Worm (Caenorhabditis elegans): ENCODE measurements around the gene daf-19.

daf-19 gene

DNA sequence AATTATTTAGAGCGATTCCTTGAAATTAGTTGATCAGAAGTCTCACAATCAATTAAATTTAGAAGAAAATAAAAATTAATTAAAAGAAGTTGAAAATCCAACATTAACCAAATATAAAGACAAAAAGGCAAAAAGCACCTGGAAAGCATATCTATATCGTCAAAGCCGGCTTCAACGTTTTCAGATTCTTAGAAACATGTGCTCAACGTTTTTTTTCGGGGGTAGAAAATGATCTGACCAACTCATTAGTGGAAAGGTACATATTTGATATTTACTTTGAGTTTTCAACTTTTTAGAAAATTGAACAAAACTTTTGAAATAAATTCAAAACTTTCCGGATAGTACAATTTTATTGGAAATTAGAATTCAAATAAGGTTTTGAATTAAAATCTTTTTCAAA is 36.3 kb downstream of the daf-19 start:
- TF ChIP-seq isw-1 (GFP tag; IDR thresholded peaks at IDR 0.05) (no peak), nhr-77 (tag; optimal IDR thresholded peaks at IDR 0.05) (no peak), lin-39 (tag; optimal IDR thresholded peaks at IDR 0.05) (no peak), efl-1 (optimal IDR thresholded peaks at IDR 0.05) (no peak), efl-1 (GFP tag; optimal IDR thresholded peaks at IDR 0.05 in 1 of 2) (peak in 1 of 2 experiments; percentile 18), hlh-17 (GFP tag; optimal IDR thresholded peaks at IDR 0.05; ENCODE audit: borderline replicate concordance) (no peak), fkh-8 (tag; optimal IDR thresholded peaks at IDR 0.05) (peak; percentile 53), hlh-4 (tag; optimal IDR thresholded peaks at IDR 0.05) (peak; percentile 82)

DNA sequence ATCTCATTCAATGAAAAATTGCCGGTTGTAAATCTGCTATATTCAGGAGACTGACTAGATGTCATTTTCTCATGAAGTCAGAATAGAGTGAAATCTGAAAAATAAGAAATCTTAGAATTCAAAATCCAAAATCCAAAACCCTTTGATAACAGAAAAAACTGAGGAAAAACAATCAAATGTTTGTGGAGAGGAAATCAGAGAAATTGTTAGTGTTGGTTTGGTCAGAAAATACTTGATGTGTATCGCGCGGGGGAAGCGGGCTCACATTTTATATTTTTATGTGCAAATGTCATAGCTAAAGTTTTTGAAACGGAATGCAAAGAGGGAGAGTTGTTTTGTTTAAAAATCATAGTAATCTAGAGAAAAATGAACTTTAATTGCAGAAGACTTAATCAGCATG is 37.4 kb downstream of the daf-19 start, which contains the start of gene F27E5.5:
F27E5.5 (minus strand) TSS at position 101 of the 400 bp plus-strand sequence.
- no peak for TF ChIP-seq egl-13 (tag; optimal IDR thresholded peaks at IDR 0.05)
- no peak for TF ChIP-seq vab-15 (tag; optimal IDR thresholded peaks at IDR 0.05)
- no peak for TF ChIP-seq zip-4 (GFP tag; optimal IDR thresholded peaks at IDR 0.05)
- no peak for TF ChIP-seq nhr-19 (GFP tag; conservative IDR thresholded peaks at IDR 0.05)
- no peak for TF ChIP-seq unc-86 (tag; optimal IDR thresholded peaks at IDR 0.05)
- no peak for TF ChIP-seq nhr-20 (tag; optimal IDR thresholded peaks at IDR 0.05)
- TF ChIP-seq jun-1 (tag; optimal IDR thresholded peaks at IDR 0.05) = no peak
- TF ChIP-seq irx-1 (tag; optimal IDR thresholded peaks at IDR 0.05) = no peak
- TF ChIP-seq lin-35 (GFP tag; optimal IDR thresholded peaks at IDR 0.05) = no peak
- TF ChIP-seq mdl-1 (tag; optimal IDR thresholded peaks at IDR 0.05) = no peak
- no peak for TF ChIP-seq efl-3 (GFP tag; optimal IDR thresholded peaks at IDR 0.05)
- no peak for TF ChIP-seq ceh-88 (GFP tag; IDR thresholded peaks at IDR 0.05)
- TF ChIP-seq F16B12.6 (tag; optimal IDR thresholded peaks at IDR 0.05) = no peak
- TF ChIP-seq sox-4 (tag; optimal IDR thresholded peaks at IDR 0.05) = no peak
- no peak for TF ChIP-seq lin-14 (GFP tag; optimal IDR thresholded peaks at IDR 0.05)
- TF ChIP-seq ama-1 (optimal IDR thresholded peaks at IDR 0.05) = no peak
- TF ChIP-seq C16A3.4 (tag; optimal IDR thresholded peaks at IDR 0.05) = no peak
- TF ChIP-seq fkh-10 (GFP tag; optimal IDR thresholded peaks at IDR 0.05) = no peak
- no peak for TF ChIP-seq sup-37 (GFP tag; optimal IDR thresholded peaks at IDR 0.05)

DNA sequence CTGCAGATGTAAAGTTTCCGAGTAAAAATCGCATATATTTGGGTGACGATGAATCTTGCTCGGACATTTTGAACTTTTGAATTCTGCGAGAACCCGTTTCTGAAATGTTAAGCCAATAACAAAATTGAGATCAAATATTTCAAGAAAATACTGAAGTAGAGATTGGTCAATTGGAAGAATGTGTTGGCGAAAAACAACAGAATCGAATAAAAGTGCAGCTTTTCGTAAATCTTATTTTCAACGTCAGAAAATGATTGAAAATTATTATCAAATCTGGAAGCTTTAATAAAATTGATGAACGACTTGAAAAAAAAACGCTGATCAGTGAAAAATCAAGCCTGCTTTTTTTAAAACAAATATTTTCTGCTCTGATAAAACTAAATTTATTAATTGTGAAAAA is 41.8 kb downstream of the daf-19 start, which contains the start of gene F27E5.8:
F27E5.8 (minus strand) TSS at position 101 of the 400 bp plus-strand sequence.
- no peak for TF ChIP-seq lin-35 (GFP tag; optimal IDR thresholded peaks at IDR 0.05)
- TF ChIP-seq nhr-47 (tag; optimal IDR thresholded peaks at IDR 0.05) = no peak
- no peak for TF ChIP-seq nhr-28 (tag; optimal IDR thresholded peaks at IDR 0.05)
- no peak for TF ChIP-seq ztf-11 (tag; optimal IDR thresholded peaks at IDR 0.05)
- no peak for TF ChIP-seq hpl-2 (GFP tag; optimal IDR thresholded peaks at IDR 0.05)
- TF ChIP-seq fos-1 (tag; optimal IDR thresholded peaks at IDR 0.05) = no peak
- no peak for TF ChIP-seq fkh-8 (tag; optimal IDR thresholded peaks at IDR 0.05)
- no peak for TF ChIP-seq grh-1 (GFP tag; IDR thresholded peaks at IDR 0.05)
- TF ChIP-seq tbx-2 (tag; optimal IDR thresholded peaks at IDR 0.05) = no peak
- TF ChIP-seq nhr-84 (tag; optimal IDR thresholded peaks at IDR 0.05) = no peak
- no peak for TF ChIP-seq elt-3 (tag; optimal IDR thresholded peaks at IDR 0.05)
- TF ChIP-seq aha-1 (tag; optimal IDR thresholded peaks at IDR 0.05) = no peak
- TF ChIP-seq egl-13 (tag; optimal IDR thresholded peaks at IDR 0.05) = no peak
- no peak for TF ChIP-seq unc-98 (GFP tag; IDR thresholded peaks at IDR 0.05)
- TF ChIP-seq swsn-7 (tag; optimal IDR thresholded peaks at IDR 0.05) = no peak
- TF ChIP-seq ceh-82 (tag; optimal IDR thresholded peaks at IDR 0.05) = no peak
- no peak for TF ChIP-seq sox-4 (tag; optimal IDR thresholded peaks at IDR 0.05)
- no peak for TF ChIP-seq alr-1 (tag; optimal IDR thresholded peaks at IDR 0.05; ENCODE audit: borderline replicate concordance)
- TF ChIP-seq hlh-17 (GFP tag; optimal IDR thresholded peaks at IDR 0.05; ENCODE audit: borderline replicate concordance) = no peak

All from whole organism, L1 larva.